Fruit fly (Drosophila melanogaster) whole organism, pupa: ENCODE measurements around the gene Ubc87F.

ENCODE experiments used
- CG10348 ChIP-seq: fragments of 200-800 bp; sonication (Bioruptor generic); IDR thresholded peaks from 2 replicates; pipeline ENCODE4 v1.3.6; 2022; ENCODE audit warnings: missing biosample characterization, missing genetic modification characterization
- CG15710 ChIP-seq: fragments of 200-800 bp; sonication (Bioruptor generic); optimal IDR thresholded peaks from 2 replicates; lab custom pipeline; 2018; ENCODE audit warnings: missing biosample characterization, mild to moderate bottlenecking, missing genetic modification characterization, moderate library complexity
- CG17806 ChIP-seq: fragments of 200-800 bp; sonication (Bioruptor generic); optimal IDR thresholded peaks from 2 replicates; lab custom pipeline; 2018; ENCODE audit warnings: missing biosample characterization, mild to moderate bottlenecking, missing genetic modification characterization, moderate library complexity
- CG32121 ChIP-seq: fragments of 200-800 bp; sonication (Bioruptor generic); IDR thresholded peaks from 2 replicates; pipeline ENCODE4 v1.3.6; 2022; ENCODE audit warnings: missing biosample characterization, missing genetic modification characterization
- CG9948 ChIP-seq: fragments of 200-800 bp; sonication (Bioruptor generic); optimal IDR thresholded peaks from 2 replicates; lab custom pipeline; 2018; ENCODE audit warnings: missing biosample characterization, mild to moderate bottlenecking, missing genetic modification characterization, moderate library complexity
- Ets98B ChIP-seq: fragments of 200-800 bp; sonication (Bioruptor generic); IDR thresholded peaks from 2 replicates; pipeline ENCODE4 v1.3.6; 2022; ENCODE audit warnings: missing biosample characterization, missing genetic modification characterization
- Snoo ChIP-seq: fragments of 200-800 bp; sonication (Bioruptor generic); optimal IDR thresholded peaks from 3 replicates; lab custom pipeline; 2017; ENCODE audit warnings: missing biosample characterization, mild to moderate bottlenecking, missing genetic modification characterization, inconsistent platforms
- fd96Ca ChIP-seq: fragments of 200-800 bp; sonication (Bioruptor generic); IDR thresholded peaks from 3 replicates; pipeline ENCODE4 v1.3.6; 2022; ENCODE audit warnings: missing biosample characterization, missing genetic modification characterization
- gl ChIP-seq: fragments of 200-800 bp; sonication (Bioruptor generic); optimal IDR thresholded peaks from 2 replicates; lab custom pipeline; 2018; ENCODE audit warnings: missing biosample characterization, mild to moderate bottlenecking, missing genetic modification characterization

dm6 chr3R:13718076-13718475, at the start of gene Ubc87F:
- TF ChIP-seq Snoo = no peak
- no peak for TF ChIP-seq gl (tag; lab: Kevin White, UChicago)
- TF ChIP-seq CG9948 (tag; lab: Kevin White, UChicago) = no peak
- TF ChIP-seq CG17806 (tag; lab: Kevin White, UChicago) = no peak
- no peak for TF ChIP-seq fd96Ca (GFP tag; lab: Robert Waterston, UW)
- no peak for TF ChIP-seq Ets98B
- no peak for TF ChIP-seq CG10348 (GFP tag; lab: Robert Waterston, UW)
- no peak for TF ChIP-seq CG15710 (tag; lab: Kevin White, UChicago)
- no peak for TF ChIP-seq CG32121
